Fruit fly (Drosophila melanogaster) whole organism, embryonic: ENCODE results near the gene IntS10.

Experiments
- Aef1 ChIP-seq: fragments of 200-800 bp; sonication (Bioruptor generic); IDR thresholded peaks from 3 replicates; pipeline ENCODE4 v1.3.6; 2022; ENCODE audit warnings: missing biosample characterization, missing genetic modification characterization
- Bdp1 ChIP-seq: fragments of 200-800 bp; sonication (Bioruptor generic); optimal IDR thresholded peaks from 3 replicates; lab custom pipeline; 2016; ENCODE audit warnings: missing biosample characterization, missing genetic modification characterization
- Bteb2 ChIP-seq: fragments of 200-800 bp; sonication (Bioruptor generic); optimal IDR thresholded peaks from 2 replicates; lab custom pipeline; 2016; ENCODE audit warnings: missing biosample characterization, missing genetic modification characterization
- CG10274 ChIP-seq: fragments of 200-800 bp; sonication (Bioruptor generic); optimal IDR thresholded peaks from 3 replicates; lab custom pipeline; 2017; ENCODE audit warnings: missing biosample characterization, mild to moderate bottlenecking, missing genetic modification characterization
- CG10979 ChIP-seq: fragments of 200-800 bp; sonication (Bioruptor generic); optimal IDR thresholded peaks from 2 replicates; lab custom pipeline; 2018; ENCODE audit warnings: missing biosample characterization, mild to moderate bottlenecking, missing genetic modification characterization, moderate library complexity
- CG11093 ChIP-seq: fragments of 200-800 bp; sonication (Bioruptor generic); IDR thresholded peaks from 3 replicates; pipeline ENCODE4 v1.3.6; 2022; ENCODE audit warnings: missing biosample characterization, missing genetic modification characterization
- CG11560 ChIP-seq: fragments of 200-800 bp; sonication (Bioruptor generic); IDR thresholded peaks from 3 replicates; pipeline ENCODE4 v1.3.6; 2022; ENCODE audit warnings: missing biosample characterization, missing genetic modification characterization
- CG12744 ChIP-seq: fragments of 200-800 bp; sonication (Bioruptor generic); optimal IDR thresholded peaks from 2 replicates; lab custom pipeline; 2016; ENCODE audit warnings: missing biosample characterization, missing genetic modification characterization
- CG14965 ChIP-seq: fragments of 200-800 bp; sonication (Bioruptor generic); optimal IDR thresholded peaks from 2 replicates; lab custom pipeline; 2016; ENCODE audit warnings: missing biosample characterization, missing genetic modification characterization, borderline replicate concordance
- CG17568 ChIP-seq: fragments of 200-800 bp; sonication (Bioruptor generic); optimal IDR thresholded peaks from 2 replicates; lab custom pipeline; 2018; ENCODE audit warnings: missing biosample characterization, mild to moderate bottlenecking, missing genetic modification characterization, moderate library complexity
- CG1832 ChIP-seq: fragments of 200-800 bp; sonication (Bioruptor generic); optimal IDR thresholded peaks from 2 replicates; lab custom pipeline; 2017; ENCODE audit warnings: missing biosample characterization, mild to moderate bottlenecking, missing genetic modification characterization, inconsistent platforms
- CG2199 ChIP-seq: fragments of 200-800 bp; sonication (Bioruptor generic); IDR thresholded peaks from 3 replicates; pipeline ENCODE4 v1.3.6; 2022; ENCODE audit warnings: missing biosample characterization, missing genetic modification characterization
- CG2202 ChIP-seq: fragments of 200-800 bp; sonication (Bioruptor generic); optimal IDR thresholded peaks from 2 replicates; lab custom pipeline; 2018; ENCODE audit warnings: missing biosample characterization, mild to moderate bottlenecking, missing genetic modification characterization
- CG2712 ChIP-seq: fragments of 200-800 bp; optimal IDR thresholded peaks from 3 replicates; lab custom pipeline; 2019; ENCODE audit warnings: missing biosample characterization, mild to moderate bottlenecking, missing genetic modification characterization, moderate library complexity
- CG4404 ChIP-seq: fragments of 200-800 bp; sonication (Bioruptor generic); IDR thresholded peaks from 2 replicates; pipeline ENCODE4 v1.3.6; 2022; ENCODE audit warnings: missing biosample characterization, missing genetic modification characterization
- CG4730 ChIP-seq: fragments of 200-800 bp; sonication (Bioruptor generic); IDR thresholded peaks from 2 replicates; pipeline ENCODE4 v1.3.6; 2022; ENCODE audit warnings: missing biosample characterization, missing genetic modification characterization
- CG7357 ChIP-seq: fragments of 200-800 bp; sonication (Bioruptor generic); IDR thresholded peaks from 3 replicates; pipeline ENCODE4 v1.3.6; 2022; ENCODE audit warnings: missing biosample characterization, missing genetic modification characterization
- CG7839 ChIP-seq: fragments of 200-800 bp; sonication (Bioruptor generic); optimal IDR thresholded peaks from 3 replicates; lab custom pipeline; 2018; ENCODE audit warnings: missing biosample characterization, mild to moderate bottlenecking, missing genetic modification characterization, moderate library complexity
- CG7987 ChIP-seq: fragments of 200-800 bp; sonication (Bioruptor generic); optimal IDR thresholded peaks from 2 replicates; lab custom pipeline; 2018; ENCODE audit warnings: missing biosample characterization, mild to moderate bottlenecking, missing genetic modification characterization, moderate library complexity
- CG8089 ChIP-seq: fragments of 200-800 bp; sonication (Bioruptor generic); optimal IDR thresholded peaks from 3 replicates; lab custom pipeline; 2016; ENCODE audit warnings: missing biosample characterization, missing genetic modification characterization
- CG8359 ChIP-seq: fragments of 200-800 bp; sonication (Bioruptor generic); optimal IDR thresholded peaks from 2 replicates; lab custom pipeline; 2017; ENCODE audit warnings: missing biosample characterization, mild to moderate bottlenecking, missing genetic modification characterization, borderline replicate concordance
- CG8388 ChIP-seq: fragments of 200-800 bp; sonication (Bioruptor generic); optimal IDR thresholded peaks from 2 replicates; lab custom pipeline; 2019; ENCODE audit warnings: missing biosample characterization, mild to moderate bottlenecking, missing genetic modification characterization, moderate library complexity
- CG8924 ChIP-seq: fragments of 200-800 bp; optimal IDR thresholded peaks from 3 replicates; lab custom pipeline; 2019; ENCODE audit warnings: missing biosample characterization, mild to moderate bottlenecking, missing genetic modification characterization, moderate library complexity
- CG9797 ChIP-seq: fragments of 200-800 bp; sonication (Bioruptor generic); optimal IDR thresholded peaks from 3 replicates; lab custom pipeline; 2018; ENCODE audit warnings: missing biosample characterization, mild to moderate bottlenecking, missing genetic modification characterization
- D19B ChIP-seq: fragments of 200-800 bp; sonication (Bioruptor generic); optimal IDR thresholded peaks from 2 replicates; lab custom pipeline; 2017; ENCODE audit warnings: missing biosample characterization, mild to moderate bottlenecking, missing genetic modification characterization
- Doc3 ChIP-seq: fragments of 200-800 bp; sonication (Bioruptor generic); IDR thresholded peaks from 3 replicates; pipeline ENCODE4 v1.3.6; 2022; ENCODE audit warnings: missing biosample characterization, missing genetic modification characterization; ENCODE audit not compliant: partially characterized antibody
- Drgx ChIP-seq: fragments of 200-800 bp; sonication (Bioruptor generic); IDR thresholded peaks from 2 replicates; pipeline ENCODE4 v1.3.6; 2022; ENCODE audit warnings: missing biosample characterization, missing genetic modification characterization
- E2f1 ChIP-seq: fragments of 200-800 bp; sonication (Bioruptor generic); IDR thresholded peaks from 2 replicates; pipeline ENCODE4 v1.3.6; 2022; ENCODE audit warnings: missing biosample characterization, missing genetic modification characterization
- Ets97D ChIP-seq: fragments of 200-800 bp; sonication (Bioruptor generic); optimal IDR thresholded peaks from 3 replicates; lab custom pipeline; 2016; ENCODE audit warnings: missing biosample characterization, missing genetic modification characterization
- HLH4C ChIP-seq: fragments of 200-800 bp; sonication (Bioruptor generic); IDR thresholded peaks from 3 replicates; pipeline ENCODE4 v1.3.6; 2022; ENCODE audit warnings: missing biosample characterization, missing genetic modification characterization; ENCODE audit not compliant: partially characterized antibody
- Hr3 ChIP-seq: fragments of 200-800 bp; sonication (Bioruptor generic); optimal IDR thresholded peaks from 3 replicates; lab custom pipeline; 2016; ENCODE audit warnings: missing biosample characterization, missing genetic modification characterization
- NfI ChIP-seq: fragments of 200-800 bp; sonication (Bioruptor generic); optimal IDR thresholded peaks from 3 replicates; lab custom pipeline; 2018; ENCODE audit warnings: missing biosample characterization, mild to moderate bottlenecking, missing genetic modification characterization, moderate library complexity
- Sox100B ChIP-seq: fragments of 200-800 bp; sonication (Bioruptor generic); optimal IDR thresholded peaks from 3 replicates; lab custom pipeline; 2018; ENCODE audit warnings: missing biosample characterization, mild to moderate bottlenecking, missing genetic modification characterization
- Spps ChIP-seq: fragments of 200-800 bp; sonication (Bioruptor generic); optimal IDR thresholded peaks from 2 replicates; lab custom pipeline; 2018; ENCODE audit warnings: missing biosample characterization, mild to moderate bottlenecking, missing genetic modification characterization
- YL-1 ChIP-seq: fragments of 200-800 bp; sonication (Bioruptor generic); optimal IDR thresholded peaks from 3 replicates; lab custom pipeline; 2017; ENCODE audit warnings: missing biosample characterization, mild to moderate bottlenecking, missing genetic modification characterization
- ab ChIP-seq: fragments of 200-800 bp; sonication (Bioruptor generic); optimal IDR thresholded peaks from 2 replicates; lab custom pipeline; 2016; ENCODE audit warnings: missing biosample characterization, missing genetic modification characterization
- crp ChIP-seq, 2 experiments: fragments of 200-800 bp; sonication (Bioruptor generic); optimal IDR thresholded peaks; 2 replicates in 1 of 2; 3 replicates in 1 of 2; lab custom pipeline; 2017; ENCODE audit warnings: missing biosample characterization in 2 of 2, missing genetic modification characterization in 2 of 2, mild to moderate bottlenecking in 1 of 2, moderate library complexity in 1 of 2
- cwo ChIP-seq: fragments of 200-800 bp; sonication (Bioruptor generic); optimal IDR thresholded peaks from 3 replicates; lab custom pipeline; 2017; ENCODE audit warnings: missing biosample characterization, missing genetic modification characterization, mild to moderate bottlenecking, moderate library complexity, missing genetic modification reagents
- ham ChIP-seq: fragments of 200-800 bp; sonication (Bioruptor generic); IDR thresholded peaks from 2 replicates; pipeline ENCODE4 v1.3.6; 2022; ENCODE audit warnings: missing biosample characterization, missing genetic modification characterization
- insv ChIP-seq, 2 experiments: fragments of 200-800 bp; sonication (Bioruptor generic); optimal IDR thresholded peaks; 3 replicates each; lab custom pipeline; 2016 to 2018; ENCODE audit warnings: missing biosample characterization in 2 of 2, missing genetic modification characterization in 2 of 2
- maf-S ChIP-seq: fragments of 200-800 bp; sonication (Bioruptor generic); optimal IDR thresholded peaks from 2 replicates; lab custom pipeline; 2016; ENCODE audit warnings: missing biosample characterization, missing genetic modification characterization
- odd ChIP-seq: fragments of 200-800 bp; sonication (Bioruptor generic); optimal IDR thresholded peaks from 2 replicates; lab custom pipeline; 2017; ENCODE audit warnings: missing biosample characterization, mild to moderate bottlenecking, missing genetic modification characterization
- pita ChIP-seq: fragments of 200-800 bp; sonication (Bioruptor generic); optimal IDR thresholded peaks from 2 replicates; lab custom pipeline; 2017; ENCODE audit warnings: missing biosample characterization, mild to moderate bottlenecking, missing genetic modification characterization
- pnt ChIP-seq: fragments of 200-800 bp; sonication (Bioruptor generic); optimal IDR thresholded peaks from 3 replicates; lab custom pipeline; 2016; ENCODE audit warnings: missing biosample characterization, missing genetic modification characterization
- sc ChIP-seq, 3 experiments: fragments of >200 bp in 2 of 3; fragments of 200-800 bp in 1 of 3; sonication (Bioruptor generic) in 1 of 3; optimal IDR thresholded peaks; 2 replicates in 2 of 3; 3 replicates in 1 of 3; lab custom pipeline; 2017; ENCODE audit warnings: mild to moderate bottlenecking in 1 of 3, missing biosample characterization in 1 of 3, missing genetic modification characterization in 1 of 3, missing genetic modification reagents in 1 of 3
- so ChIP-seq: fragments of 200-800 bp; sonication (Bioruptor generic); IDR thresholded peaks from 3 replicates; pipeline ENCODE4 v1.3.6; 2022; ENCODE audit warnings: missing biosample characterization, missing genetic modification characterization
- sqz ChIP-seq: fragments of 200-800 bp; sonication (Bioruptor generic); optimal IDR thresholded peaks from 3 replicates; lab custom pipeline; 2018; ENCODE audit warnings: missing biosample characterization, mild to moderate bottlenecking, missing genetic modification characterization
- ssp ChIP-seq: fragments of 200-800 bp; sonication (Bioruptor generic); IDR thresholded peaks from 2 replicates; pipeline ENCODE4 v1.3.6; 2022; ENCODE audit warnings: missing biosample characterization, missing genetic modification characterization
- tap ChIP-seq: fragments of 200-800 bp; optimal IDR thresholded peaks from 3 replicates; lab custom pipeline; 2019; ENCODE audit warnings: missing biosample characterization, mild to moderate bottlenecking, missing genetic modification characterization, moderate library complexity
- usp ChIP-seq: fragments of >200 bp; optimal IDR thresholded peaks from 2 replicates; lab custom pipeline; 2017; ENCODE audit warnings: missing biosample characterization, missing genetic modification characterization

The IntS10 gene

dm6 chr3L:3767825-3768224 is 38.7 kb upstream of the IntS10 start (continued):
- TF ChIP-seq CG9797 (GFP tag; lab: Kevin White, UChicago) (no peak), usp (no peak), CG7357 (GFP tag; lab: Robert Waterston, UW) (no peak), Doc3 (no peak), CG2199 (peak; percentile 91; the same call in 2 of the 3 replicates), CG8388 (peak; percentile 39), CG4404 (GFP tag; lab: Robert Waterston, UW) (no peak), Aef1 (GFP tag; lab: Robert Waterston, UW) (no peak), Drgx (GFP tag; lab: Robert Waterston, UW) (no peak), CG11560 (tag; lab: Robert Waterston, UW) (no peak), CG10979 (tag; lab: Kevin White, UChicago) (peak; percentile 14), tap (tag; lab: Kevin White, UChicago) (no peak), CG2712 (tag; lab: Kevin White, UChicago) (no peak), sqz (GFP tag; lab: Kevin White, UChicago) (no peak), Hr3 (GFP tag; lab: Kevin White, UChicago) (peak; percentile 54), odd (GFP tag; lab: Kevin White, UChicago) (peak; percentile 65), Spps (tag; lab: Kevin White, UChicago) (no peak), Sox100B (GFP tag; lab: Kevin White, UChicago) (no peak), Ets97D (GFP tag; lab: Kevin White, UChicago) (no peak), ab (GFP tag; lab: Kevin White, UChicago) (no peak), CG4730 (GFP tag; lab: Robert Waterston, UW) (no peak), CG10274 (GFP tag; lab: Kevin White, UChicago) (no peak), cwo (GFP tag; lab: Kevin White, UChicago) (no peak), CG11093 (GFP tag; lab: Robert Waterston, UW) (no peak), sc (optimal IDR thresholded peaks at IDR 0.05; lab: Kevin White, UChicago) (no peak), sc (GFP tag; optimal IDR thresholded peaks at IDR 0.05; lab: Kevin White, UChicago) (peak; percentile 65), pnt (GFP tag; lab: Kevin White, UChicago) (no peak), CG7839 (no peak), Bdp1 (GFP tag; lab: Kevin White, UChicago) (peak; percentile 70), CG1832 (GFP tag; lab: Kevin White, UChicago) (no peak), D19B (no peak), ssp (peak; percentile 48), HLH4C (GFP tag; lab: Robert Waterston, UW) (no peak), CG8089 (GFP tag; lab: Kevin White, UChicago) (peak; percentile 70), Bteb2 (no peak), NfI (GFP tag; lab: Kevin White, UChicago) (peak; percentile 76), CG12744 (GFP tag; lab: Kevin White, UChicago) (peak; percentile 24), crp (GFP tag; optimal IDR thresholded peaks at IDR 0.05; lab: Kevin White, UChicago) (peak in 1 of 2 experiments; percentile 28), ham (GFP tag; lab: Robert Waterston, UW) (no peak), insv (GFP tag; optimal IDR thresholded peaks at IDR 0.05; lab: Kevin White, UChicago) (peak in 1 of 2 experiments; percentile 9), so (0 out of 3 replicates have a peak, but pooled peaks have one; percentile 40), CG7987 (GFP tag; lab: Kevin White, UChicago) (no peak), pita (GFP tag; lab: Kevin White, UChicago) (no peak), CG8359 (no peak), CG8924 (tag; lab: Kevin White, UChicago) (peak; percentile 15), CG2202 (tag; lab: Kevin White, UChicago) (peak; percentile 31), E2f1 (GFP tag; lab: Robert Waterston, UW) (no peak), CG14965 (GFP tag; lab: Kevin White, UChicago) (peak; percentile 98), YL-1 (GFP tag; lab: Kevin White, UChicago) (peak; percentile 36), CG17568 (GFP tag; lab: Kevin White, UChicago) (peak; percentile 48), maf-S (GFP tag; lab: Kevin White, UChicago) (peak; percentile 40)
